Fruit fly (Drosophila melanogaster): ENCODE data around the gene Dph2.

DNA sequence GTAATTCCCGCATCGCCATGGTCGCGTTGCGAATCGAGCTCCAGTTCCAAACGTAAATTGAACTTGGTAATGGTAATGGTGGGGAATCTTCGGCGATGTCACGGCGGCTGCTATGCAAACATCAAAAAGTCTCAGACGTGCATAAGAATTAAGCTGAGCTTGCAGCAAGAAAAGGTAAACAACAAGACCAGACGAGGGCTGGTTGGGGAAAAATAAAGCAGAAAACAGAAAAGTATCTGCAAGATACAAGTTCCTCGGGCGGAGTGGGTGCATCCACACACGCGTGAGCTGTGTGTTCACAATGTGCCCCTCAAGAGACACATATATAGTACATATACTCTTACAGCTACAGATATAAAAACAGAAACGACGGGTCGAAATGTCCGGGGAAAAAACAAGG is 41.1 kb downstream of the Dph2 start:
- TF ChIP-seq bab1 (GFP tag; optimal IDR thresholded peaks at IDR 0.05) (no peak), kay (GFP tag; ENCODE audit: borderline replicate concordance) (no peak), CG7101 (tag; optimal IDR thresholded peaks at IDR 0.05) (no peak), pad (GFP tag; optimal IDR thresholded peaks at IDR 0.05) (no peak), CG5204 (GFP tag; optimal IDR thresholded peaks at IDR 0.05) (no peak), CG7045 (GFP tag; optimal IDR thresholded peaks at IDR 0.05) (no peak)

Data from whole organism, adult.